Fruit fly (Drosophila melanogaster) ovary, adult (tissue): ENCODE data around the gene Etfb.

Experiments used
- CG17801 ChIP-seq: fragments of 200-800 bp; optimal IDR thresholded peaks from 2 replicates; lab custom pipeline; 2019; ENCODE audit warnings: missing biosample characterization, mild to moderate bottlenecking, missing genetic modification characterization, moderate library complexity; ENCODE audit not compliant: partially characterized antibody

Gene Etfb

dm6 chr3R:29799681-29800028 is 3.1 kb downstream of the Etfb start:
- TF ChIP-seq CG17801, result no peak

- TF ChIP-seq CG17801, result peak; percentile 76
Observed at dm6 chr3R:29798966-29799680, 3.6 kb downstream of the Etfb start, which contains the start of the genes Rnb and Drice. Rnb (minus strand) TSS chr3R:29799354. Drice (plus strand) TSS chr3R:29799658.

- no peak for TF ChIP-seq CG17801
Observed at dm6 chr3R:29797183-29797582, 5.6 kb downstream of the Etfb start.

- TF ChIP-seq CG17801, result peak; percentile 59
Observed at dm6 chr3R:29794161-29794882, 8.4 kb downstream of the Etfb start, which contains the start of gene sro. sro (plus strand) TSS chr3R:29794597.

dm6 chr3R:29790183-29790582 is 12.6 kb downstream of the Etfb start:
- no peak for TF ChIP-seq CG17801

dm6 chr3R:29787891-29788549 is 14.7 kb downstream of the Etfb start:
- no peak for TF ChIP-seq CG17801

dm6 chr3R:29786016-29786996 is 16.4 kb downstream of the Etfb start:
- peak; percentile 37 for TF ChIP-seq CG17801

- no peak for TF ChIP-seq CG17801
Observed at dm6 chr3R:29785242-29785641, 17.5 kb downstream of the Etfb start.

dm6 chr3R:29783210-29783609 is 19.5 kb downstream of the Etfb start:
- no peak for TF ChIP-seq CG17801

- peak; percentile 61 for TF ChIP-seq CG17801
Observed at dm6 chr3R:29782367-29782766, 20.4 kb downstream of the Etfb start.

- TF ChIP-seq CG17801, result no peak
Observed at dm6 chr3R:29781874-29782273, 20.9 kb downstream of the Etfb start.

- no peak for TF ChIP-seq CG17801
Observed at dm6 chr3R:29780402-29781029, 22.2 kb downstream of the Etfb start, which contains the start of gene fig. fig (minus strand) TSS chr3R:29780452.

- TF ChIP-seq CG17801, result no peak
Observed at dm6 chr3R:29778985-29779298, 23.8 kb downstream of the Etfb start.

dm6 chr3R:29778139-29778984 is 24.4 kb downstream of the Etfb start:
- no peak for TF ChIP-seq CG17801

dm6 chr3R:29777213-29777612 is 25.5 kb downstream of the Etfb start:
- TF ChIP-seq CG17801, result no peak
